Worm (Caenorhabditis elegans) whole organism, L4 larva: ENCODE results near the gene Y59A8B.21.

ENCODE experiments used
- dpl-1 ChIP-seq: fragments of 150-350 bp; optimal IDR thresholded peaks from 2 replicates; lab custom pipeline; 2014; ENCODE audit warnings: missing biosample characterization, missing genetic modification reagents, missing genetic modification characterization
- ztf-11 ChIP-seq: fragments of 150-350 bp; optimal IDR thresholded peaks from 2 replicates; lab custom pipeline; 2014; ENCODE audit warnings: missing biosample characterization, missing genetic modification characterization

DNA sequence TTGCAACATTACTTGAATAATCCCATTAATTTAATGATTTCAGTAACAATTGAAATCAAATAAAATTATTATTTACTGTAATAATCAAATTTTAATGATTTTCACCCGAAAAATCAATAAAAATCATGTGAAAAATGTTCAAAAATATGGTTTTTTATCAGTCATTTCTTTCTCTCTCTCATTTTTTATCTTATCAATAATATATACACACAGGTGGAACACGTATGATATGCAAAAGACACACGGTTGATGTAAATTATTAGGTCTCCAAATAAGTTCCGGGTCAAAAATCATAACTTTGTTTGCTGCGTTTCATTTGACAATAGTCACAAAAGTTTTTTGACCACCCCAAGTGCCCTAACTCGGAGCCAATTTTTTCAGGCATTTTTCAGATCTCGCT, 7.9 kb upstream of the Y59A8B.21 start:
- TF ChIP-seq dpl-1 (GFP tag; lab: Kevin White, UChicago) (no peak), ztf-11 (no peak)
